Worm (Caenorhabditis elegans) whole organism, young adult: Measurements from ENCODE around the gene T16A1.2.
A peak's percentile ranks its signal among the peaks of the same experiment; 100 is the strongest.

ENCODE experiments used
- B0261.1 ChIP-seq: sonication (generic microtip); optimal IDR thresholded peaks from 2 replicates; lab custom pipeline; 2016; ENCODE audit warnings: mild to moderate bottlenecking, missing genetic modification characterization, moderate library complexity, missing compliant biosample characterization
- F10E7.11 ChIP-seq: sonication (generic microtip); optimal IDR thresholded peaks from 2 replicates; lab custom pipeline; 2017; ENCODE audit warnings: mild to moderate bottlenecking, missing genetic modification characterization, moderate library complexity, missing compliant biosample characterization
- F39B2.1 ChIP-seq: fragments of 200-800 bp; sonication (Bioruptor generic); IDR thresholded peaks from 2 replicates; pipeline ENCODE4 v1.3.6; 2022; ENCODE audit warnings: missing genetic modification reagents, missing genetic modification characterization, missing compliant biosample characterization
- F57A8.1 ChIP-seq: fragments of 200-800 bp; sonication (Bioruptor generic); optimal IDR thresholded peaks from 2 replicates; lab custom pipeline; 2018; ENCODE audit warnings: mild to moderate bottlenecking, missing genetic modification characterization, moderate library complexity, missing compliant biosample characterization
- attf-5 ChIP-seq: fragments of 200-800 bp; sonication (Bioruptor generic); optimal IDR thresholded peaks from 2 replicates; lab custom pipeline; 2018; ENCODE audit warnings: mild to moderate bottlenecking, missing genetic modification characterization, missing compliant biosample characterization
- ceh-79 ChIP-seq: sonication (generic microtip); optimal IDR thresholded peaks from 2 replicates; lab custom pipeline; 2017; ENCODE audit warnings: mild to moderate bottlenecking, missing genetic modification characterization, missing compliant biosample characterization
- fkh-3 ChIP-seq: sonication (generic microtip); optimal IDR thresholded peaks from 2 replicates; lab custom pipeline; 2016; ENCODE audit warnings: mild to moderate bottlenecking, missing genetic modification characterization, missing compliant biosample characterization
- lsy-27 ChIP-seq: sonication (generic microtip); optimal IDR thresholded peaks from 2 replicates; lab custom pipeline; 2017; ENCODE audit warnings: missing genetic modification characterization, mild to moderate bottlenecking, missing compliant biosample characterization, antibody characterized with exemption, missing genotype, borderline replicate concordance; ENCODE audit not compliant: insufficient read depth
- mes-4 ChIP-seq: sonication (generic microtip); optimal IDR thresholded peaks from 2 replicates; lab custom pipeline; 2016; ENCODE audit warnings: missing genotype, missing genetic modification characterization, missing compliant biosample characterization
- sea-2 ChIP-seq: fragments of 200-800 bp; sonication (Bioruptor generic); IDR thresholded peaks from 2 replicates; pipeline ENCODE4 v1.3.6; 2022; ENCODE audit warnings: missing genetic modification characterization, missing compliant biosample characterization
- tbp1 ChIP-seq: fragments of 200-800 bp; sonication (Bioruptor generic); optimal IDR thresholded peaks from 2 replicates; lab custom pipeline; 2018; ENCODE audit warnings: mild to moderate bottlenecking, missing genetic modification characterization, missing compliant biosample characterization

- no peak for TF ChIP-seq sea-2 (GFP tag; lab: Robert Waterston, UW)
- TF ChIP-seq tbp1 (GFP tag; lab: Kevin White, UChicago): peak; percentile 12
- TF ChIP-seq attf-5 (GFP tag; lab: Kevin White, UChicago): peak; percentile 1
- TF ChIP-seq fkh-3 (tag; lab: Kevin White, UChicago): no peak
- no peak for TF ChIP-seq B0261.1
- no peak for TF ChIP-seq ceh-79 (tag; lab: Kevin White, UChicago)
- TF ChIP-seq F39B2.1 (GFP tag; lab: Robert Waterston, UW): no peak
- TF ChIP-seq lsy-27 (tag; lab: Kevin White, UChicago): no peak
- TF ChIP-seq F10E7.11 (tag; lab: Kevin White, UChicago): no peak
- TF ChIP-seq F57A8.1 (GFP tag; lab: Kevin White, UChicago): no peak
- TF ChIP-seq mes-4: no peak
Measured at ce11 chrII:2058985-2059384, 36.4 kb upstream of the T16A1.2 start, which contains the start of gene F07E5.5.
